Fruit fly (Drosophila melanogaster) whole organism, pupa: ENCODE data around the gene djl.

Experiments used
- CG34367 ChIP-seq: fragments of 200-800 bp; sonication (Bioruptor generic); optimal IDR thresholded peaks from 2 replicates; lab custom pipeline; 2018; ENCODE audit warnings: missing biosample characterization, mild to moderate bottlenecking, missing genetic modification characterization
- CG8159 ChIP-seq: fragments of 200-800 bp; sonication (Bioruptor generic); optimal IDR thresholded peaks from 3 replicates; lab custom pipeline; 2018; ENCODE audit warnings: missing biosample characterization, mild to moderate bottlenecking, missing genetic modification characterization, moderate library complexity
- CG8301 ChIP-seq: fragments of 200-800 bp; sonication (Bioruptor generic); optimal IDR thresholded peaks from 2 replicates; lab custom pipeline; 2018; ENCODE audit warnings: missing biosample characterization, mild to moderate bottlenecking, missing genetic modification characterization
- EcR ChIP-seq: fragments of 200-800 bp; sonication (Bioruptor generic); optimal IDR thresholded peaks from 3 replicates; lab custom pipeline; 2019; ENCODE audit warnings: missing biosample characterization, missing genetic modification characterization, mild to moderate bottlenecking, moderate library complexity, missing genetic modification reagents
- Pif1A ChIP-seq: fragments of 200-800 bp; sonication (Bioruptor generic); optimal IDR thresholded peaks from 3 replicates; lab custom pipeline; 2016; ENCODE audit warnings: missing biosample characterization, missing genetic modification characterization
- Pif1B ChIP-seq: fragments of 200-800 bp; sonication (Bioruptor generic); optimal IDR thresholded peaks from 3 replicates; lab custom pipeline; 2016; ENCODE audit warnings: missing biosample characterization, missing genetic modification characterization
- rn ChIP-seq: fragments of 200-800 bp; sonication (Bioruptor generic); IDR thresholded peaks from 2 replicates; pipeline ENCODE4 v1.3.6; 2022; ENCODE audit warnings: missing biosample characterization, missing genetic modification characterization

DNA sequence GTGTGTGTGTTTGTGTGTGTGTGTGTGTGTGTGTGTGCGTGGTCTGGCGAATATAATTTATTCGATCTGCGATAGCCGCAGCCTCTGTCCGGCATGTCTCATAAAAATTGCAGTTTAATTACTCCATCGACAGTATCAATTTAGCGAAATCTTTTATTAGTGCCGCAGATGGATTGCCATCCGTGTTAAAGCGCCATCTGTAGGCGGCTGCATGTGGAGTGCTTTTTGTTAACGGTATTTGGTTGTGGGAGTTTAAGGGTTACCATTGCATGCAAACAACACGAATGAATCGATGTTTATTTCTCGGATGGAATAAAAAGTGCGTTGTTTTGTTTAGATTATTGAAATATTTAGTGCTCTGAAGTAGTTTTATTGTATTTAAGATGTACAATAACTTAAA, 31.1 kb upstream of the djl start:
- TF ChIP-seq CG34367 (tag; lab: Kevin White, UChicago), result no peak
- TF ChIP-seq EcR, result no peak
- TF ChIP-seq CG8159, result no peak
- TF ChIP-seq CG8301 (tag; lab: Kevin White, UChicago), result no peak
- no peak for TF ChIP-seq Pif1B (GFP tag; lab: Kevin White, UChicago)
- no peak for TF ChIP-seq Pif1A (GFP tag; lab: Kevin White, UChicago)
- TF ChIP-seq rn, result no peak
